Worm (Caenorhabditis elegans): Measurements from ENCODE around the gene F11C1.4.
A peak's percentile ranks its signal among the peaks of the same experiment; 100 is the strongest.

Gene F11C1.4

ce11 chrX:12967037-12967436 lies 9.8 kb upstream of the F11C1.4 start:
- TF ChIP-seq snpc-1.2 (GFP tag; IDR thresholded peaks at IDR 0.05), result peak; percentile 69

- TF ChIP-seq duxl-1 (tag; optimal IDR thresholded peaks at IDR 0.05; ENCODE audit: poor library complexity) (peak; percentile 25), mdl-1 (tag; optimal IDR thresholded peaks at IDR 0.05) (peak in 1 of 2 experiments; percentile 75), skn-1 (tag; optimal IDR thresholded peaks at IDR 0.05) (no peak), lin-38 (GFP tag; IDR thresholded peaks at IDR 0.05) (peak; percentile 96), ceh-20 (GFP tag; IDR thresholded peaks at IDR 0.05) (peak; percentile 24; the same call in 1 of the 2 replicates), dpl-1 (GFP tag; optimal IDR thresholded peaks at IDR 0.05) (peak; percentile 72), ctbp-1 (GFP tag; IDR thresholded peaks at IDR 0.05) (no peak; the same call in 1 of the 2 replicates), ztf-7 (tag; optimal IDR thresholded peaks at IDR 0.05) (no peak), daf-12 (tag; optimal IDR thresholded peaks at IDR 0.05) (no peak), lir-3 (tag; optimal IDR thresholded peaks at IDR 0.05) (no peak), hmg-1.1 (GFP tag; IDR thresholded peaks at IDR 0.05) (peak; percentile 73), jun-1 (tag; optimal IDR thresholded peaks at IDR 0.05) (no peak), daf-19 (GFP tag; conservative IDR thresholded peaks at IDR 0.05) (no peak), ceh-44 (GFP tag; IDR thresholded peaks at IDR 0.05) (no peak), ZK337.2 (GFP tag; IDR thresholded peaks at IDR 0.05) (no peak), R02D3.7 (tag; optimal IDR thresholded peaks at IDR 0.05) (no peak), attf-4 (tag; optimal IDR thresholded peaks at IDR 0.05) (no peak), set-16 (GFP tag; IDR thresholded peaks at IDR 0.05) (no peak), zag-1 (tag; optimal IDR thresholded peaks at IDR 0.05) (no peak), madf-9 (GFP tag; conservative IDR thresholded peaks at IDR 0.05) (0 out of 2 replicates have a peak, but pooled peaks have one; percentile 11), rbr-2 (tag; optimal IDR thresholded peaks at IDR 0.05) (peak; percentile 62), snpc-4 (tag; optimal IDR thresholded peaks at IDR 0.05) (no peak), nhr-41 (GFP tag; IDR thresholded peaks at IDR 0.05) (no peak), lin-39 (tag; optimal IDR thresholded peaks at IDR 0.05) (no peak), nhr-76 (tag; optimal IDR thresholded peaks at IDR 0.05) (no peak), aha-1 (tag) (peak; percentile 98), F49E8.2 (tag; optimal IDR thresholded peaks at IDR 0.05; ENCODE audit: borderline replicate concordance) (no peak), dve-1 (tag; optimal IDR thresholded peaks at IDR 0.05; ENCODE audit: insufficient read depth) (peak; percentile 75), lin-15B (tag; optimal IDR thresholded peaks at IDR 0.05) (no peak), sdz-12 (GFP tag; optimal IDR thresholded peaks at IDR 0.05) (no peak), unc-39 (tag; optimal IDR thresholded peaks at IDR 0.05) (no peak), pqm-1 (tag; optimal IDR thresholded peaks at IDR 0.05) (no peak), fos-1 (tag; optimal IDR thresholded peaks at IDR 0.05) (no peak), nhr-77 (tag; optimal IDR thresholded peaks at IDR 0.05) (peak; percentile 62), dmd-8 (GFP tag; IDR thresholded peaks at IDR 0.05) (no peak), arid-1 (GFP tag; conservative IDR thresholded peaks at IDR 0.05) (0 out of 2 replicates have a peak, but pooled peaks have one; percentile 30), Y48G9A.11 (GFP tag; IDR thresholded peaks at IDR 0.05) (no peak), Y105C5A.15 (GFP tag; IDR thresholded peaks at IDR 0.05) (no peak), mxl-2 (GFP tag; conservative IDR thresholded peaks at IDR 0.05) (no peak), nhr-25 (tag; optimal IDR thresholded peaks at IDR 0.05; ENCODE audit: borderline replicate concordance, insufficient read depth) (no peak), unc-130 (GFP tag; optimal IDR thresholded peaks at IDR 0.05) (no peak), nhr-6 (tag; optimal IDR thresholded peaks at IDR 0.05) (peak; percentile 17), hlh-30 (tag; optimal IDR thresholded peaks at IDR 0.05; ENCODE audit: insufficient read depth) (peak; percentile 81), lim-7 (GFP tag; IDR thresholded peaks at IDR 0.05) (no peak), mep-1 (tag; optimal IDR thresholded peaks at IDR 0.05) (peak; percentile 79), tra-1 (GFP tag; IDR thresholded peaks at IDR 0.05) (peak; percentile 48; the same call in 1 of the 2 replicates), hif-1 (tag; optimal IDR thresholded peaks at IDR 0.05) (peak in 1 of 2 experiments; percentile 46), nhr-28 (tag; optimal IDR thresholded peaks at IDR 0.05) (peak; percentile 70)
Measured at ce11 chrX:12975595-12976089, 1.2 kb upstream of the F11C1.4 start, which contains the start of gene ppk-3. ppk-3 (minus strand) TSS chrX:12975645.
